Fruit fly (Drosophila melanogaster): Measurements from ENCODE around the gene Rbp9.
A peak's percentile ranks its signal among the peaks of the same experiment; 100 is the strongest.

Rbp9 gene

dm6 chr2L:3003399-3003798 lies 48.8 kb downstream of the Rbp9 start (continued):
- TF ChIP-seq wor (GFP tag; IDR thresholded peaks at IDR 0.05): peak; percentile 49
- no peak for TF ChIP-seq Neu2 (GFP tag; optimal IDR thresholded peaks at IDR 0.05; ENCODE audit: borderline replicate concordance)
- TF ChIP-seq CG11504 (tag; optimal IDR thresholded peaks at IDR 0.05): peak; percentile 81
- TF ChIP-seq CG14050 (GFP tag; IDR thresholded peaks at IDR 0.05): 0 out of 3 replicates have a peak, but pooled peaks have one; percentile 21
- peak; percentile 61 for TF ChIP-seq HLH3B (GFP tag; IDR thresholded peaks at IDR 0.05)
- peak; percentile 80 for TF ChIP-seq Med (GFP tag)
- no peak for TF ChIP-seq caup (GFP tag; optimal IDR thresholded peaks at IDR 0.05; ENCODE audit: severe bottlenecking)
- TF ChIP-seq cas (GFP tag; IDR thresholded peaks at IDR 0.05): no peak
- no peak for TF ChIP-seq chn (GFP tag; optimal IDR thresholded peaks at IDR 0.05)
- peak; percentile 16 for TF ChIP-seq tin (GFP tag; optimal IDR thresholded peaks at IDR 0.05)
- peak; percentile 8 for TF ChIP-seq org-1 (GFP tag; optimal IDR thresholded peaks at IDR 0.05)
- no peak for TF ChIP-seq CG30431 (GFP tag; optimal IDR thresholded peaks at IDR 0.05)
- TF ChIP-seq Abd-B (GFP tag; optimal IDR thresholded peaks at IDR 0.05): peak; percentile 48
- peak; percentile 70 for TF ChIP-seq CG2875 (GFP tag; optimal IDR thresholded peaks at IDR 0.05)
- peak; percentile 15 for TF ChIP-seq CG14710 (tag; optimal IDR thresholded peaks at IDR 0.05)
- peak; percentile 85 for TF ChIP-seq ATbp (GFP tag; optimal IDR thresholded peaks at IDR 0.05)
- peak in 1 of 2 experiments; percentile 9 for TF ChIP-seq Hr78 (GFP tag; optimal IDR thresholded peaks at IDR 0.05)
- TF ChIP-seq HmgZ (tag; optimal IDR thresholded peaks at IDR 0.05): no peak
- no peak for TF ChIP-seq Jarid2 (GFP tag; optimal IDR thresholded peaks at IDR 0.05)
- no peak for TF ChIP-seq ERR (GFP tag; optimal IDR thresholded peaks at IDR 0.05)
- peak; percentile 46; the same call in 1 of the 3 replicates for TF ChIP-seq ken (GFP tag; IDR thresholded peaks at IDR 0.05)
- TF ChIP-seq Ssrp (tag; optimal IDR thresholded peaks at IDR 0.05): peak; percentile 50
- TF ChIP-seq tx (GFP tag; optimal IDR thresholded peaks at IDR 0.05): no peak
- TF ChIP-seq tna (GFP tag; IDR thresholded peaks at IDR 0.05; ENCODE audit: partially characterized antibody): no peak
- TF ChIP-seq Nf-YA (GFP tag; IDR thresholded peaks at IDR 0.05): peak; percentile 50; the same call in 1 of the 2 replicates
- no peak for TF ChIP-seq D19B (GFP tag; optimal IDR thresholded peaks at IDR 0.05)
- TF ChIP-seq gem (tag; optimal IDR thresholded peaks at IDR 0.05): peak; percentile 76
- TF ChIP-seq sisA (GFP tag; IDR thresholded peaks at IDR 0.05): peak; percentile 29; the same call in 1 of the 2 replicates
- peak; percentile 76 for TF ChIP-seq CG1603 (tag; optimal IDR thresholded peaks at IDR 0.05)
- TF ChIP-seq BtbVII (GFP tag; optimal IDR thresholded peaks at IDR 0.05): peak; percentile 24
- no peak for TF ChIP-seq maf-S (GFP tag; optimal IDR thresholded peaks at IDR 0.05)
- TF ChIP-seq fd3F (GFP tag; optimal IDR thresholded peaks at IDR 0.05): peak; percentile 6
- peak; percentile 20 for TF ChIP-seq pum (GFP tag; optimal IDR thresholded peaks at IDR 0.05)

DNA sequence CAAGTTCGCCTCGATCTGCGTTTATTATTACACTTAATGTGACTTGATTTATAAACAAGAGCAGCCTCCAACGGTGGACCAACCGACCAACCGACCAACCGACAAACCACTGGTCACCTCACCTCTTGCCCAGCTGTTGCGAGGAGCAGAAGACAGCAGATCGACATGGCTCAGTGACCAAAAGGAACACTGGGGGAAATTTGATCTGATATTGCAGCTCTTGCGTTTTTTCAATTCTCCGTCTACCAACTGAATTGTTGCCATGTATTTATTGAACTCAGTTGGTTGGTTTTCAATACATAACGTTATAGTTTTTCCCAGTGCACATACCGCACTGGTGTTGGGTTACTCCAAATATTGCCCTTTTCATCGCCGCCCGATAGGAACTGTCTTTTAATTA lies 50.0 kb downstream of the Rbp9 start:
- TF ChIP-seq nom (GFP tag; optimal IDR thresholded peaks at IDR 0.05) (peak; percentile 25), ewg (GFP tag; optimal IDR thresholded peaks at IDR 0.05) (no peak), caup (GFP tag; optimal IDR thresholded peaks at IDR 0.05; ENCODE audit: severe bottlenecking) (no peak), Atf3 (GFP tag; optimal IDR thresholded peaks at IDR 0.05) (no peak), Drgx (GFP tag; IDR thresholded peaks at IDR 0.05) (0 out of 2 replicates have a peak, but pooled peaks have one; percentile 15), row (GFP tag; IDR thresholded peaks at IDR 0.05) (peak; percentile 20; the same call in 1 of the 3 replicates), zf30C (GFP tag; optimal IDR thresholded peaks at IDR 0.05) (peak; percentile 30), Med (GFP tag) (peak; percentile 77), CG34422 (GFP tag; IDR thresholded peaks at IDR 0.05) (0 out of 3 replicates have a peak, but pooled peaks have one; percentile 20), croc (GFP tag; conservative IDR thresholded peaks at IDR 0.05) (no peak), CG1603 (tag; optimal IDR thresholded peaks at IDR 0.05) (peak; percentile 26), NfI (GFP tag; optimal IDR thresholded peaks at IDR 0.05) (no peak), sens (GFP tag) (peak; percentile 58), CG17328 (GFP tag; IDR thresholded peaks at IDR 0.05) (0 out of 2 replicates have a peak, but pooled peaks have one; percentile 22), ken (GFP tag; IDR thresholded peaks at IDR 0.05) (0 out of 3 replicates have a peak, but pooled peaks have one; percentile 29), grau (tag; optimal IDR thresholded peaks at IDR 0.05) (no peak), ara (GFP tag; IDR thresholded peaks at IDR 0.05) (0 out of 2 replicates have a peak, but pooled peaks have one; percentile 27), sd (tag; optimal IDR thresholded peaks at IDR 0.05) (peak; percentile 52), psq (GFP tag; optimal IDR thresholded peaks at IDR 0.05) (no peak), CG2712 (tag; optimal IDR thresholded peaks at IDR 0.05) (peak; percentile 1)

Measured in whole organism, embryonic.